Fruit fly (Drosophila melanogaster) Kc167 (cell line): ENCODE data around the gene CG13008.

Experiments used
- Myc ChIP-seq: fragments of >200 bp; optimal IDR thresholded peaks from 2 replicates; lab custom pipeline; 2017; ENCODE audit warnings: missing external identifiers
- Sin3A ChIP-seq: fragments of >200 bp; optimal IDR thresholded peaks from 2 replicates; lab custom pipeline; 2018; ENCODE audit warnings: missing external identifiers
- h ChIP-seq: fragments of >200 bp; optimal IDR thresholded peaks from 3 replicates; lab custom pipeline; 2018; ENCODE audit warnings: missing external identifiers
- insv ChIP-seq: fragments of >200 bp; optimal IDR thresholded peaks from 3 replicates; lab custom pipeline; 2018; ENCODE audit warnings: missing external identifiers
- psq ChIP-seq: fragments of >200 bp; optimal IDR thresholded peaks from 2 replicates; lab custom pipeline; 2017; ENCODE audit warnings: missing external identifiers
- ttk ChIP-seq: sonication (Bioruptor generic); optimal IDR thresholded peaks from 2 replicates; lab custom pipeline; 2017; ENCODE audit warnings: missing external identifiers

Gene CG13008

dm6 chrX:16696614-16697519 lies 14.2 kb upstream of the CG13008 start:
- no peak for TF ChIP-seq Myc

- no peak for TF ChIP-seq ttk
- TF ChIP-seq h (lab: Kevin White, UChicago) = no peak
- TF ChIP-seq psq (lab: Kevin White, UChicago) = no peak
- no peak for TF ChIP-seq Myc
- no peak for TF ChIP-seq Sin3A (lab: Kevin White, UChicago)
- TF ChIP-seq insv (lab: Kevin White, UChicago) = no peak
Observed at dm6 chrX:16697882-16698571, 13.1 kb upstream of the CG13008 start.

- no peak for TF ChIP-seq Myc
- no peak for TF ChIP-seq h (lab: Kevin White, UChicago)
- TF ChIP-seq Sin3A (lab: Kevin White, UChicago) = no peak
- no peak for TF ChIP-seq psq (lab: Kevin White, UChicago)
- TF ChIP-seq ttk = no peak
- no peak for TF ChIP-seq insv (lab: Kevin White, UChicago)
Observed at dm6 chrX:16700070-16700469, 11.0 kb upstream of the CG13008 start, which contains the start of gene CG9676. Gene CG9676 (minus strand): TSS chrX:16700170.

dm6 chrX:16701941-16702340 lies 9.2 kb upstream of the CG13008 start, which contains the start of gene sphe:
Gene sphe (minus strand): TSS chrX:16701972.
- TF ChIP-seq psq (lab: Kevin White, UChicago) (no peak), ttk (no peak), insv (lab: Kevin White, UChicago) (no peak), h (lab: Kevin White, UChicago) (no peak), Myc (no peak), Sin3A (lab: Kevin White, UChicago) (no peak)

- TF ChIP-seq h (lab: Kevin White, UChicago) = no peak
- TF ChIP-seq psq (lab: Kevin White, UChicago) = no peak
- no peak for TF ChIP-seq Sin3A (lab: Kevin White, UChicago)
- TF ChIP-seq insv (lab: Kevin White, UChicago) = no peak
- TF ChIP-seq Myc = no peak
- no peak for TF ChIP-seq ttk
Observed at dm6 chrX:16703747-16704146, 7.4 kb upstream of the CG13008 start, which contains the start of the genes CG9673 and CG4653. Gene CG9673 (minus strand): TSS chrX:16703884. Gene CG4653 (plus strand): TSS chrX:16704081.

dm6 chrX:16706774-16707173 lies 4.3 kb upstream of the CG13008 start, which contains the start of gene CG9672:
Gene CG9672 (minus strand): TSS chrX:16706874.
- no peak for TF ChIP-seq ttk

dm6 chrX:16716649-16717048 lies 5.5 kb downstream of the CG13008 start:
- TF ChIP-seq h (lab: Kevin White, UChicago) (no peak), insv (lab: Kevin White, UChicago) (no peak), Sin3A (lab: Kevin White, UChicago) (no peak), ttk (no peak), Myc (no peak), psq (lab: Kevin White, UChicago) (no peak)

- TF ChIP-seq insv (lab: Kevin White, UChicago) (no peak), Sin3A (lab: Kevin White, UChicago) (no peak), ttk (no peak), psq (lab: Kevin White, UChicago) (no peak), Myc (no peak), h (lab: Kevin White, UChicago) (no peak)
Observed at dm6 chrX:16718169-16718723, 7.1 kb downstream of the CG13008 start.

- no peak for TF ChIP-seq Sin3A (lab: Kevin White, UChicago)
- TF ChIP-seq ttk = no peak
- no peak for TF ChIP-seq psq (lab: Kevin White, UChicago)
- TF ChIP-seq Myc = no peak
- TF ChIP-seq h (lab: Kevin White, UChicago) = no peak
- TF ChIP-seq insv (lab: Kevin White, UChicago) = no peak
Observed at dm6 chrX:16721168-16721567, 10.1 kb downstream of the CG13008 start, which contains the start of the genes CG32572 and CG34325. Gene CG32572 (plus strand): TSS chrX:16721183. Gene CG34325 (minus strand): TSS chrX:16721411.

dm6 chrX:16723203-16724173 lies 12.4 kb downstream of the CG13008 start:
- TF ChIP-seq ttk = no peak
- TF ChIP-seq insv (lab: Kevin White, UChicago) = no peak
- no peak for TF ChIP-seq Sin3A (lab: Kevin White, UChicago)
- no peak for TF ChIP-seq psq (lab: Kevin White, UChicago)
- no peak for TF ChIP-seq h (lab: Kevin White, UChicago)
- no peak for TF ChIP-seq Myc

- TF ChIP-seq Sin3A (lab: Kevin White, UChicago) = no peak
- no peak for TF ChIP-seq psq (lab: Kevin White, UChicago)
- TF ChIP-seq h (lab: Kevin White, UChicago) = no peak
- no peak for TF ChIP-seq insv (lab: Kevin White, UChicago)
- no peak for TF ChIP-seq Myc
- TF ChIP-seq ttk = no peak
Observed at dm6 chrX:16724544-16724943, 13.4 kb downstream of the CG13008 start.
